Fruit fly (Drosophila melanogaster) whole organism, embryonic: ENCODE measurements around the gene CG14095.

Experiments used
- CG11560 ChIP-seq: fragments of 200-800 bp; sonication (Bioruptor generic); IDR thresholded peaks from 3 replicates; pipeline ENCODE4 v1.3.6; 2022; ENCODE audit warnings: missing biosample characterization, missing genetic modification characterization
- CG13123 ChIP-seq: fragments of 200-800 bp; sonication (Bioruptor generic); optimal IDR thresholded peaks from 2 replicates; lab custom pipeline; 2016; ENCODE audit warnings: missing biosample characterization, missing genetic modification characterization
- CG13287 ChIP-seq: fragments of 200-800 bp; sonication (Bioruptor generic); IDR thresholded peaks from 2 replicates; pipeline ENCODE4 v1.3.6; 2022; ENCODE audit warnings: missing biosample characterization, missing genetic modification characterization; ENCODE audit not compliant: partially characterized antibody
- CG13424 ChIP-seq: fragments of 200-800 bp; sonication (Bioruptor generic); optimal IDR thresholded peaks from 2 replicates; lab custom pipeline; 2019; ENCODE audit warnings: missing biosample characterization, mild to moderate bottlenecking, missing genetic modification characterization, moderate library complexity
- CG14014 ChIP-seq: fragments of 200-800 bp; sonication (Bioruptor generic); IDR thresholded peaks from 2 replicates; pipeline ENCODE4 v1.3.6; 2022; ENCODE audit warnings: missing biosample characterization, missing genetic modification characterization
- CG15269 ChIP-seq: fragments of 200-800 bp; sonication (Bioruptor generic); optimal IDR thresholded peaks from 2 replicates; lab custom pipeline; 2018; ENCODE audit warnings: missing biosample characterization, mild to moderate bottlenecking, missing genetic modification characterization, moderate library complexity
- CG1603 ChIP-seq: fragments of 200-800 bp; sonication (Bioruptor generic); optimal IDR thresholded peaks from 2 replicates; lab custom pipeline; 2019; ENCODE audit warnings: missing biosample characterization, mild to moderate bottlenecking, missing genetic modification characterization, moderate library complexity
- CG18476 ChIP-seq: fragments of 200-800 bp; sonication (Bioruptor generic); optimal IDR thresholded peaks from 2 replicates; lab custom pipeline; 2016; ENCODE audit warnings: missing biosample characterization, mild to moderate bottlenecking, missing genetic modification characterization
- CG18599 ChIP-seq: fragments of 200-800 bp; sonication (Bioruptor generic); optimal IDR thresholded peaks from 3 replicates; lab custom pipeline; 2017; ENCODE audit warnings: missing biosample characterization, missing genetic modification characterization, mild to moderate bottlenecking, moderate library complexity, missing genetic modification reagents
- CG2678 ChIP-seq: fragments of 200-800 bp; sonication (Bioruptor generic); optimal IDR thresholded peaks from 3 replicates; lab custom pipeline; 2019; ENCODE audit warnings: missing biosample characterization, mild to moderate bottlenecking, missing genetic modification characterization, moderate library complexity
- CG2712 ChIP-seq: fragments of 200-800 bp; optimal IDR thresholded peaks from 3 replicates; lab custom pipeline; 2019; ENCODE audit warnings: missing biosample characterization, mild to moderate bottlenecking, missing genetic modification characterization, moderate library complexity
- CG3163 ChIP-seq: fragments of 200-800 bp; sonication (Bioruptor generic); optimal IDR thresholded peaks from 3 replicates; lab custom pipeline; 2016; ENCODE audit warnings: missing biosample characterization, missing genetic modification characterization
- CG34422 ChIP-seq: fragments of 200-800 bp; sonication (Bioruptor generic); IDR thresholded peaks from 3 replicates; pipeline ENCODE4 v1.3.6; 2022; ENCODE audit warnings: missing biosample characterization, missing genetic modification characterization
- CG3838 ChIP-seq: fragments of 200-800 bp; sonication (Bioruptor generic); optimal IDR thresholded peaks from 3 replicates; lab custom pipeline; 2016; ENCODE audit warnings: missing biosample characterization, missing genetic modification characterization
- CG6689 ChIP-seq: fragments of 200-800 bp; sonication (Bioruptor generic); IDR thresholded peaks from 2 replicates; pipeline ENCODE4 v1.3.6; 2022; ENCODE audit warnings: missing biosample characterization, missing genetic modification characterization
- CG6854 ChIP-seq: fragments of 200-800 bp; sonication (Bioruptor generic); optimal IDR thresholded peaks from 3 replicates; lab custom pipeline; 2017; ENCODE audit warnings: missing biosample characterization, mild to moderate bottlenecking, missing genetic modification characterization
- CG7839 ChIP-seq: fragments of 200-800 bp; sonication (Bioruptor generic); optimal IDR thresholded peaks from 3 replicates; lab custom pipeline; 2018; ENCODE audit warnings: missing biosample characterization, mild to moderate bottlenecking, missing genetic modification characterization, moderate library complexity
- CG9215 ChIP-seq: fragments of 200-800 bp; sonication (Bioruptor generic); IDR thresholded peaks from 2 replicates; pipeline ENCODE4 v1.3.6; 2022; ENCODE audit warnings: missing biosample characterization, missing genetic modification characterization
- CTCF ChIP-seq: fragments of 200-800 bp; sonication (Bioruptor generic); optimal IDR thresholded peaks from 2 replicates; lab custom pipeline; 2017; ENCODE audit warnings: missing biosample characterization, mild to moderate bottlenecking, missing genetic modification characterization, moderate library complexity
- CkIIα-i1 ChIP-seq: fragments of 200-800 bp; sonication (Bioruptor generic); IDR thresholded peaks from 2 replicates; pipeline ENCODE4 v1.3.6; 2022; ENCODE audit warnings: missing biosample characterization, missing genetic modification characterization
- D19A ChIP-seq: fragments of 200-800 bp; optimal IDR thresholded peaks from 3 replicates; lab custom pipeline; 2019; ENCODE audit warnings: missing biosample characterization, mild to moderate bottlenecking, missing genetic modification characterization, moderate library complexity
- Dip2 ChIP-seq: fragments of 200-800 bp; sonication (Bioruptor generic); IDR thresholded peaks from 2 replicates; pipeline ENCODE4 v1.3.6; 2022; ENCODE audit warnings: missing biosample characterization, missing genetic modification characterization
- Doc3 ChIP-seq: fragments of 200-800 bp; sonication (Bioruptor generic); IDR thresholded peaks from 3 replicates; pipeline ENCODE4 v1.3.6; 2022; ENCODE audit warnings: missing biosample characterization, missing genetic modification characterization; ENCODE audit not compliant: partially characterized antibody
- Ets65A ChIP-seq: fragments of 200-800 bp; sonication (Bioruptor generic); peaks from one replicate; lab custom pipeline; 2016; ENCODE audit warnings: missing biosample characterization, missing genetic modification characterization
- Gug ChIP-seq: fragments of 200-800 bp; sonication (Bioruptor generic); IDR thresholded peaks from 4 replicates; pipeline ENCODE4 v1.3.6; 2022; ENCODE audit warnings: missing biosample characterization, missing genetic modification characterization
- Hmr ChIP-seq: fragments of 200-800 bp; sonication (Bioruptor generic); optimal IDR thresholded peaks from 3 replicates; lab custom pipeline; 2017; ENCODE audit warnings: mild to moderate bottlenecking, missing biosample characterization, missing genetic modification reagents, missing genetic modification characterization
- Mad ChIP-seq: fragments of 200-800 bp; sonication (Bioruptor generic); optimal IDR thresholded peaks from 2 replicates; lab custom pipeline; 2016; ENCODE audit warnings: missing biosample characterization, missing genetic modification characterization
- Oli ChIP-seq: fragments of 200-800 bp; sonication (Bioruptor generic); optimal IDR thresholded peaks from 2 replicates; lab custom pipeline; 2018; ENCODE audit warnings: missing biosample characterization, mild to moderate bottlenecking, missing genetic modification characterization, moderate library complexity
- Optix ChIP-seq: fragments of 200-800 bp; sonication (Bioruptor generic); IDR thresholded peaks from 3 replicates; pipeline ENCODE4 v1.3.6; 2022; ENCODE audit warnings: missing biosample characterization, missing genetic modification characterization
- Usf ChIP-seq: fragments of 200-800 bp; sonication (Bioruptor generic); optimal IDR thresholded peaks from 2 replicates; lab custom pipeline; 2017; ENCODE audit warnings: missing genotype, missing biosample characterization, missing genetic modification characterization
- Vsx1 ChIP-seq: fragments of 200-800 bp; sonication (Bioruptor generic); optimal IDR thresholded peaks from 2 replicates; lab custom pipeline; 2017; ENCODE audit warnings: missing biosample characterization, mild to moderate bottlenecking, missing genetic modification characterization, missing genetic modification reagents
- Xrp1 ChIP-seq: fragments of 200-800 bp; sonication (Bioruptor generic); IDR thresholded peaks from 2 replicates; pipeline ENCODE4 v1.3.6; 2022; ENCODE audit warnings: missing biosample characterization, missing genetic modification characterization
- ara ChIP-seq: fragments of 200-800 bp; sonication (Bioruptor generic); IDR thresholded peaks from 2 replicates; pipeline ENCODE4 v1.3.6; 2022; ENCODE audit warnings: missing biosample characterization, missing genetic modification characterization
- bab2 ChIP-seq: fragments of 200-800 bp; sonication (Bioruptor generic); optimal IDR thresholded peaks from 2 replicates; lab custom pipeline; 2016; ENCODE audit warnings: missing biosample characterization, missing genetic modification characterization
- btn ChIP-seq: fragments of 200-800 bp; sonication (Bioruptor generic); optimal IDR thresholded peaks from 2 replicates; lab custom pipeline; 2016; ENCODE audit warnings: missing biosample characterization, missing genetic modification characterization
- croc ChIP-seq: fragments of 200-800 bp; sonication (Bioruptor generic); conservative IDR thresholded peaks from 3 replicates; pipeline ENCODE4 v1.3.6; 2022; ENCODE audit warnings: missing biosample characterization, missing genetic modification characterization
- dmrt11E ChIP-seq: fragments of 200-800 bp; sonication (Bioruptor generic); optimal IDR thresholded peaks from 3 replicates; lab custom pipeline; 2018; ENCODE audit warnings: missing biosample characterization, mild to moderate bottlenecking, missing genetic modification characterization, moderate library complexity
- dmrt99B ChIP-seq: fragments of 200-800 bp; sonication (Bioruptor generic); optimal IDR thresholded peaks from 2 replicates; lab custom pipeline; 2018; ENCODE audit warnings: missing biosample characterization, mild to moderate bottlenecking, missing genetic modification characterization, moderate library complexity
- emc ChIP-seq: fragments of 200-800 bp; sonication (Bioruptor generic); optimal IDR thresholded peaks from 2 replicates; lab custom pipeline; 2016; ENCODE audit warnings: missing biosample characterization, missing genetic modification characterization
- fd96Cb ChIP-seq: fragments of 200-800 bp; sonication (Bioruptor generic); optimal IDR thresholded peaks from 2 replicates; lab custom pipeline; 2018; ENCODE audit warnings: missing biosample characterization, mild to moderate bottlenecking, missing genetic modification characterization, moderate library complexity
- h ChIP-seq: fragments of >200 bp; optimal IDR thresholded peaks from 2 replicates; lab custom pipeline; 2017
- lab ChIP-seq: fragments of 200-800 bp; sonication (Bioruptor generic); optimal IDR thresholded peaks from 3 replicates; lab custom pipeline; 2017; ENCODE audit warnings: missing biosample characterization, missing genetic modification characterization, mild to moderate bottlenecking, moderate library complexity, missing genetic modification reagents
- nerfin-1 ChIP-seq: fragments of 200-800 bp; sonication (Bioruptor generic); optimal IDR thresholded peaks from 3 replicates; lab custom pipeline; 2019; ENCODE audit warnings: missing biosample characterization, mild to moderate bottlenecking, missing genetic modification characterization, moderate library complexity
- phol ChIP-seq: fragments of 200-800 bp; sonication (Bioruptor generic); optimal IDR thresholded peaks from 3 replicates; lab custom pipeline; 2018; ENCODE audit warnings: missing biosample characterization, mild to moderate bottlenecking, missing genetic modification characterization, moderate library complexity
- pum ChIP-seq: fragments of 200-800 bp; sonication (Bioruptor generic); optimal IDR thresholded peaks from 2 replicates; lab custom pipeline; 2016; ENCODE audit warnings: missing biosample characterization, missing genetic modification characterization
- pzg ChIP-seq: fragments of 200-800 bp; sonication (Bioruptor generic); optimal IDR thresholded peaks from 3 replicates; lab custom pipeline; 2018; ENCODE audit warnings: missing biosample characterization, mild to moderate bottlenecking, missing genetic modification characterization, moderate library complexity
- rib ChIP-seq: fragments of 200-800 bp; sonication (Bioruptor generic); IDR thresholded peaks from 2 replicates; pipeline ENCODE4 v1.3.6; 2022; ENCODE audit warnings: missing biosample characterization, missing genetic modification characterization
- sens ChIP-seq: fragments of 200-800 bp; sonication (Bioruptor generic); peaks from one replicate; lab custom pipeline; 2016; ENCODE audit warnings: missing biosample characterization, missing genetic modification characterization
- sqz ChIP-seq: fragments of 200-800 bp; sonication (Bioruptor generic); optimal IDR thresholded peaks from 3 replicates; lab custom pipeline; 2018; ENCODE audit warnings: missing biosample characterization, mild to moderate bottlenecking, missing genetic modification characterization
- tio ChIP-seq: fragments of 200-800 bp; sonication (Bioruptor generic); optimal IDR thresholded peaks from 2 replicates; lab custom pipeline; 2017; ENCODE audit warnings: missing biosample characterization, missing genetic modification characterization, inconsistent platforms
- trh ChIP-seq: fragments of 200-800 bp; sonication (Bioruptor generic); optimal IDR thresholded peaks from 2 replicates; lab custom pipeline; 2016; ENCODE audit warnings: missing biosample characterization, missing genetic modification characterization
- wdn ChIP-seq: fragments of 200-800 bp; sonication (Bioruptor generic); IDR thresholded peaks from 2 replicates; pipeline ENCODE4 v1.3.6; 2022; ENCODE audit warnings: missing biosample characterization, missing genetic modification characterization

CG14095 gene

dm6 chr3L:19444092-19444491, 20.5 kb downstream of the CG14095 start (continued):
- peak; percentile 35 for TF ChIP-seq lab
- TF ChIP-seq CG14014 (GFP tag; lab: Robert Waterston, UW): 0 out of 2 replicates have a peak, but pooled peaks have one; percentile 19
- TF ChIP-seq CG6854 (GFP tag; lab: Kevin White, UChicago): no peak
- TF ChIP-seq CG34422: peak; percentile 51; the same call in 1 of the 3 replicates
- TF ChIP-seq CG6689 (GFP tag; lab: Robert Waterston, UW): 0 out of 2 replicates have a peak, but pooled peaks have one; percentile 28
- TF ChIP-seq Ets65A (GFP tag; lab: Kevin White, UChicago): peak; percentile 95
- TF ChIP-seq CG2712 (tag; lab: Kevin White, UChicago): no peak
- no peak for TF ChIP-seq h (lab: Kevin White, UChicago)
- no peak for TF ChIP-seq emc
- no peak for TF ChIP-seq pum (GFP tag; lab: Kevin White, UChicago)
- no peak for TF ChIP-seq CkIIα-i1 (GFP tag; lab: Robert Waterston, UW)
- peak; percentile 6; the same call in 1 of the 4 replicates for TF ChIP-seq Gug
- no peak for TF ChIP-seq Doc3 (GFP tag; lab: Robert Waterston, UW)
- peak; percentile 6 for TF ChIP-seq dmrt11E
- peak; percentile 29 for TF ChIP-seq Oli (tag; lab: Kevin White, UChicago)
- TF ChIP-seq CG18599 (GFP tag; lab: Kevin White, UChicago): no peak
- no peak for TF ChIP-seq CG3838 (GFP tag; lab: Kevin White, UChicago)
- peak; percentile 47; the same call in 1 of the 2 replicates for TF ChIP-seq ara (GFP tag; lab: Robert Waterston, UW)
- TF ChIP-seq Optix: no peak; the same call in 2 of the 3 replicates
- TF ChIP-seq CG13123: no peak
- TF ChIP-seq CG13424 (tag; lab: Kevin White, UChicago): peak; percentile 4
- 0 out of 2 replicates have a peak, but pooled peaks have one; percentile 20 for TF ChIP-seq CG9215 (GFP tag; lab: Robert Waterston, UW)
- peak; percentile 22 for TF ChIP-seq phol
- no peak for TF ChIP-seq CG18476 (GFP tag; lab: Kevin White, UChicago)
- 0 out of 2 replicates have a peak, but pooled peaks have one; percentile 33 for TF ChIP-seq Xrp1 (GFP tag; lab: Robert Waterston, UW)
- no peak for TF ChIP-seq Mad (GFP tag; lab: Kevin White, UChicago)
- peak; percentile 12 for TF ChIP-seq tio (GFP tag; lab: Kevin White, UChicago)
- no peak for TF ChIP-seq Vsx1
- no peak for TF ChIP-seq croc (GFP tag; lab: Robert Waterston, UW)
- TF ChIP-seq Dip2 (GFP tag; lab: Robert Waterston, UW): no peak
- TF ChIP-seq trh (GFP tag; lab: Kevin White, UChicago): no peak
- TF ChIP-seq btn (GFP tag; lab: Kevin White, UChicago): no peak
- TF ChIP-seq CG15269 (tag; lab: Kevin White, UChicago): peak; percentile 1
- TF ChIP-seq fd96Cb: peak; percentile 18
- peak; percentile 13 for TF ChIP-seq bab2 (GFP tag; lab: Kevin White, UChicago)
- TF ChIP-seq CG13287 (GFP tag; lab: Robert Waterston, UW): no peak
- no peak for TF ChIP-seq rib (GFP tag; lab: Robert Waterston, UW)
- TF ChIP-seq dmrt99B (tag; lab: Kevin White, UChicago): peak; percentile 14
- TF ChIP-seq CG11560 (tag; lab: Robert Waterston, UW): 0 out of 3 replicates have a peak, but pooled peaks have one; percentile 17
- TF ChIP-seq CG3163 (GFP tag; lab: Kevin White, UChicago): no peak
- no peak for TF ChIP-seq wdn
- no peak for TF ChIP-seq sqz (GFP tag; lab: Kevin White, UChicago)
- TF ChIP-seq nerfin-1 (tag; lab: Kevin White, UChicago): no peak
- TF ChIP-seq Usf (GFP tag; lab: Kevin White, UChicago): no peak
- peak; percentile 63 for TF ChIP-seq sens (GFP tag; lab: Kevin White, UChicago)
- no peak for TF ChIP-seq CTCF (GFP tag; lab: Kevin White, UChicago)
- peak; percentile 23 for TF ChIP-seq CG2678 (tag; lab: Kevin White, UChicago)
- no peak for TF ChIP-seq D19A (tag; lab: Kevin White, UChicago)
- no peak for TF ChIP-seq pzg
- peak; percentile 42 for TF ChIP-seq CG7839 (tag; lab: Kevin White, UChicago)
- TF ChIP-seq Hmr (GFP tag; lab: Kevin White, UChicago): peak; percentile 26
- TF ChIP-seq CG1603: peak; percentile 57
